Fruit fly (Drosophila melanogaster): Measurements from ENCODE around the gene Gr89a.

The Gr89a gene

dm6 chr3R:16541932-16542331 is 43.2 kb upstream of the Gr89a start (continued):
- TF ChIP-seq lz (GFP tag; optimal IDR thresholded peaks at IDR 0.05) (peak; percentile 25), CG1621 (tag; optimal IDR thresholded peaks at IDR 0.05) (no peak), CG7368 (GFP tag; optimal IDR thresholded peaks at IDR 0.05) (no peak), spab (GFP tag; optimal IDR thresholded peaks at IDR 0.05) (peak; percentile 41), CG3919 (GFP tag; optimal IDR thresholded peaks at IDR 0.05) (peak; percentile 20), dac (GFP tag; optimal IDR thresholded peaks at IDR 0.05) (no peak), CG11902 (GFP tag; optimal IDR thresholded peaks at IDR 0.05) (peak; percentile 23), CG32006 (GFP tag; optimal IDR thresholded peaks at IDR 0.05) (peak; percentile 40), Sox15 (GFP tag; optimal IDR thresholded peaks at IDR 0.05) (no peak), Blimp-1 (GFP tag; optimal IDR thresholded peaks at IDR 0.05) (no peak), ss (GFP tag; optimal IDR thresholded peaks at IDR 0.05) (no peak), OdsH (GFP tag; optimal IDR thresholded peaks at IDR 0.05) (peak; percentile 44), salr (GFP tag; optimal IDR thresholded peaks at IDR 0.05) (no peak), Hr38 (GFP tag; optimal IDR thresholded peaks at IDR 0.05) (no peak), net (GFP tag; optimal IDR thresholded peaks at IDR 0.05) (peak; percentile 29)

- TF ChIP-seq CG10669 (GFP tag; optimal IDR thresholded peaks at IDR 0.05) (no peak), dsx (GFP tag; optimal IDR thresholded peaks at IDR 0.05; ENCODE audit: poor library complexity, severe bottlenecking) (peak; percentile 93)
Observed at dm6 chr3R:16541293-16541692, 42.5 kb upstream of the Gr89a start.

dm6 chr3R:16538862-16539437 is 40.2 kb upstream of the Gr89a start:
- TF ChIP-seq Ets21C (GFP tag; optimal IDR thresholded peaks at IDR 0.05) (no peak), Eip75B (GFP tag; optimal IDR thresholded peaks at IDR 0.05) (no peak), Sox102F (GFP tag; optimal IDR thresholded peaks at IDR 0.05) (no peak), CG10669 (GFP tag; optimal IDR thresholded peaks at IDR 0.05) (no peak), CG6808 (GFP tag; optimal IDR thresholded peaks at IDR 0.05) (no peak), Lpt (GFP tag; optimal IDR thresholded peaks at IDR 0.05) (no peak), eg (GFP tag; IDR thresholded peaks at IDR 0.05) (no peak), vri (GFP tag; optimal IDR thresholded peaks at IDR 0.05) (no peak), CG31627 (GFP tag; optimal IDR thresholded peaks at IDR 0.05) (no peak), CG8319 (GFP tag; optimal IDR thresholded peaks at IDR 0.05) (no peak), Blimp-1 (GFP tag; optimal IDR thresholded peaks at IDR 0.05) (no peak), CG11294 (GFP tag; IDR thresholded peaks at IDR 0.05) (no peak), Met (GFP tag; optimal IDR thresholded peaks at IDR 0.05) (no peak), CG6854 (GFP tag; optimal IDR thresholded peaks at IDR 0.05) (no peak), ss (GFP tag; optimal IDR thresholded peaks at IDR 0.05) (no peak), svp (GFP tag) (no peak), CG11902 (GFP tag; optimal IDR thresholded peaks at IDR 0.05) (no peak)

dm6 chr3R:16537307-16537706 is 38.5 kb upstream of the Gr89a start:
- no peak for TF ChIP-seq svp (GFP tag)
- no peak for TF ChIP-seq Gug (GFP tag; IDR thresholded peaks at IDR 0.05)
- TF ChIP-seq CG10669 (GFP tag; optimal IDR thresholded peaks at IDR 0.05): no peak
- TF ChIP-seq dac (GFP tag; optimal IDR thresholded peaks at IDR 0.05): no peak
- no peak for TF ChIP-seq CG1621 (tag; optimal IDR thresholded peaks at IDR 0.05)
- TF ChIP-seq CG6163 (GFP tag; IDR thresholded peaks at IDR 0.05): no peak
- no peak for TF ChIP-seq fd85E (GFP tag; optimal IDR thresholded peaks at IDR 0.05)
- TF ChIP-seq Met (GFP tag; optimal IDR thresholded peaks at IDR 0.05): no peak

DNA sequence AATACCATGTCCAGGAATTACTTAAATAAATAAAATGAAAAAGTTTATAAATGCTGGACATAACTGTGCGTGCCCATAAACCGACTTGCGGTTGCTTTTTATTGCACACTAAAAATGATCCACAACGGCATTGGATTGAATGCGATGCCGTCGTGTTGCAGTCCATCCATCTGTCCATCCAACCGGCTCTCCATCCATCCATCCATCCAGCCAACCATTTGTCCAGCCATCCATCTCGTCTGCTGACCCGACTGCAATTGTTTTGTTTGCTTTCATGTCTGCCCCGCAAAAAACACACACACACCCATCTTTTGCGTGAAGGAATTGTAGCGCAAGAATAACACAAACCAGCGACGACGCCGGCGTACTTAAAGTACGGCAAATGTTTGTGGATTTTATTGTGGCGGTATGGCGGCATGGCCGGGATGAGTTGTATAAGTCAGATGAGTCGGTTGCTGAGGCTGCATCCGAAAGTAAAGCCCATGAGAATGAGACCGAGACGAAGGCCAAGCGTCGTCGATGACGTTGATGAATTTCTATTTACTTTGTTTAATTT is 35.1 kb upstream of the Gr89a start:
- TF ChIP-seq Hr39 (GFP tag; optimal IDR thresholded peaks at IDR 0.05) (no peak), dsx (GFP tag; optimal IDR thresholded peaks at IDR 0.05; ENCODE audit: poor library complexity, severe bottlenecking) (peak; percentile 43), CG1621 (tag; optimal IDR thresholded peaks at IDR 0.05) (peak; percentile 27), ss (GFP tag; optimal IDR thresholded peaks at IDR 0.05) (peak in 1 of 2 experiments; percentile 21), svp (GFP tag) (peak; percentile 20)
